Fruit fly (Drosophila melanogaster) whole organism, embryonic: ENCODE measurements around the gene CG15382.

Experiments used
- Atf3 ChIP-seq: fragments of 200-800 bp; sonication (Bioruptor generic); optimal IDR thresholded peaks from 3 replicates; lab custom pipeline; 2016; ENCODE audit warnings: missing biosample characterization, missing genetic modification characterization
- Awh ChIP-seq: fragments of 200-800 bp; sonication (Bioruptor generic); IDR thresholded peaks from 2 replicates; pipeline ENCODE4, ENCODE4 v1.3.6; 2022; ENCODE audit warnings: missing biosample characterization, missing genetic modification characterization
- C15 ChIP-seq: fragments of 200-800 bp; sonication (Bioruptor generic); IDR thresholded peaks from 3 replicates; pipeline ENCODE4 v1.3.6; 2022; ENCODE audit warnings: missing biosample characterization, missing genetic modification characterization
- CG10543 ChIP-seq: fragments of 200-800 bp; sonication (Bioruptor generic); optimal IDR thresholded peaks from 3 replicates; lab custom pipeline; 2017; ENCODE audit warnings: missing biosample characterization, mild to moderate bottlenecking, missing genetic modification characterization, moderate library complexity
- CG10979 ChIP-seq: fragments of 200-800 bp; sonication (Bioruptor generic); optimal IDR thresholded peaks from 2 replicates; lab custom pipeline; 2018; ENCODE audit warnings: missing biosample characterization, mild to moderate bottlenecking, missing genetic modification characterization, moderate library complexity
- CG11504 ChIP-seq: fragments of 200-800 bp; sonication (Bioruptor generic); optimal IDR thresholded peaks from 3 replicates; lab custom pipeline; 2019; ENCODE audit warnings: missing biosample characterization, mild to moderate bottlenecking, missing genetic modification characterization, moderate library complexity
- CG13624 ChIP-seq: fragments of 200-800 bp; sonication (Bioruptor generic); optimal IDR thresholded peaks from 2 replicates; lab custom pipeline; 2016; ENCODE audit warnings: missing biosample characterization, missing genetic modification characterization
- CG14710 ChIP-seq: fragments of 200-800 bp; sonication (Bioruptor generic); optimal IDR thresholded peaks from 3 replicates; lab custom pipeline; 2019; ENCODE audit warnings: missing biosample characterization, mild to moderate bottlenecking, missing genetic modification characterization, moderate library complexity
- CG15479 ChIP-seq: fragments of 200-800 bp; sonication (Bioruptor generic); optimal IDR thresholded peaks from 3 replicates; lab custom pipeline; 2019; ENCODE audit warnings: missing biosample characterization, mild to moderate bottlenecking, missing genetic modification characterization, moderate library complexity
- CG18262 ChIP-seq: fragments of 200-800 bp; optimal IDR thresholded peaks from 3 replicates; lab custom pipeline; 2019; ENCODE audit warnings: missing biosample characterization, mild to moderate bottlenecking, missing genetic modification characterization, moderate library complexity
- CG2889 ChIP-seq: fragments of 200-800 bp; sonication (Bioruptor generic); IDR thresholded peaks from 3 replicates; pipeline ENCODE4 v1.3.6; 2022; ENCODE audit warnings: missing biosample characterization, missing genetic modification characterization
- CG30403 ChIP-seq: fragments of 200-800 bp; sonication (Bioruptor generic); optimal IDR thresholded peaks from 3 replicates; lab custom pipeline; 2016; ENCODE audit warnings: missing biosample characterization, missing genetic modification characterization
- CG34422 ChIP-seq: fragments of 200-800 bp; sonication (Bioruptor generic); IDR thresholded peaks from 3 replicates; pipeline ENCODE4 v1.3.6; 2022; ENCODE audit warnings: missing biosample characterization, missing genetic modification characterization
- CG4360 ChIP-seq: fragments of 200-800 bp; sonication (Bioruptor generic); IDR thresholded peaks from 2 replicates; pipeline ENCODE4 v1.3.6; 2022; ENCODE audit warnings: missing biosample characterization, missing genetic modification characterization
- CG7839 ChIP-seq: fragments of 200-800 bp; sonication (Bioruptor generic); optimal IDR thresholded peaks from 3 replicates; lab custom pipeline; 2018; ENCODE audit warnings: missing biosample characterization, mild to moderate bottlenecking, missing genetic modification characterization, moderate library complexity
- CG9797 ChIP-seq: fragments of 200-800 bp; sonication (Bioruptor generic); optimal IDR thresholded peaks from 3 replicates; lab custom pipeline; 2018; ENCODE audit warnings: missing biosample characterization, mild to moderate bottlenecking, missing genetic modification characterization
- D ChIP-seq, 2 experiments: fragments of 200-800 bp in 1 of 2; fragments of >200 bp in 1 of 2; sonication (Bioruptor generic) in 1 of 2; optimal IDR thresholded peaks; 2 replicates in 1 of 2; 3 replicates in 1 of 2; lab custom pipeline; 2017; ENCODE audit warnings: mild to moderate bottlenecking in 1 of 2, missing biosample characterization in 1 of 2, missing genetic modification characterization in 1 of 2, missing genetic modification reagents in 1 of 2
- Dp ChIP-seq: fragments of 200-800 bp; sonication (Bioruptor generic); optimal IDR thresholded peaks from 2 replicates; lab custom pipeline; 2018; ENCODE audit warnings: missing biosample characterization, mild to moderate bottlenecking, missing genetic modification characterization, moderate library complexity
- Ets97D ChIP-seq: fragments of 200-800 bp; sonication (Bioruptor generic); optimal IDR thresholded peaks from 3 replicates; lab custom pipeline; 2016; ENCODE audit warnings: missing biosample characterization, missing genetic modification characterization
- Hr51 ChIP-seq, 2 experiments: fragments of 200-800 bp; sonication (Bioruptor generic); optimal IDR thresholded peaks; 2 replicates in 1 of 2; 3 replicates in 1 of 2; lab custom pipeline; 2016 to 2018; ENCODE audit warnings: missing biosample characterization in 2 of 2, missing genetic modification characterization in 2 of 2, mild to moderate bottlenecking in 1 of 2, moderate library complexity in 1 of 2
- MESR4 ChIP-seq: fragments of 200-800 bp; sonication (Bioruptor generic); optimal IDR thresholded peaks from 2 replicates; lab custom pipeline; 2018; ENCODE audit warnings: missing biosample characterization, mild to moderate bottlenecking, missing genetic modification characterization, moderate library complexity
- NfI ChIP-seq: fragments of 200-800 bp; sonication (Bioruptor generic); optimal IDR thresholded peaks from 3 replicates; lab custom pipeline; 2018; ENCODE audit warnings: missing biosample characterization, mild to moderate bottlenecking, missing genetic modification characterization, moderate library complexity
- Pdp1 ChIP-seq, 2 experiments: fragments of 200-800 bp; sonication (Bioruptor generic); optimal IDR thresholded peaks; 3 replicates each; lab custom pipeline; 2016; ENCODE audit warnings: missing biosample characterization in 2 of 2, missing genetic modification characterization in 2 of 2, mild to moderate bottlenecking in 1 of 2, moderate library complexity in 1 of 2
- Ptx1 ChIP-seq: fragments of 200-800 bp; sonication (Bioruptor generic); IDR thresholded peaks from 2 replicates; pipeline ENCODE4 v1.3.6; 2022; ENCODE audit warnings: missing biosample characterization, missing genetic modification characterization
- Rfx ChIP-seq: fragments of 200-800 bp; sonication (Bioruptor generic); IDR thresholded peaks from 2 replicates; pipeline ENCODE4 v1.3.6; 2022; ENCODE audit warnings: missing biosample characterization, missing genetic modification characterization
- Sox102F ChIP-seq: fragments of 200-800 bp; sonication (Bioruptor generic); optimal IDR thresholded peaks from 2 replicates; lab custom pipeline; 2018; ENCODE audit warnings: missing biosample characterization, mild to moderate bottlenecking, missing genetic modification characterization, moderate library complexity
- az2 ChIP-seq: fragments of 200-800 bp; sonication (Bioruptor generic); optimal IDR thresholded peaks from 3 replicates; lab custom pipeline; 2016; ENCODE audit warnings: missing biosample characterization, missing genetic modification characterization
- cad ChIP-seq: fragments of >200 bp; optimal IDR thresholded peaks from 2 replicates; lab custom pipeline; 2017; ENCODE audit warnings: missing biosample characterization, missing genetic modification characterization
- ci ChIP-seq: fragments of 200-800 bp; sonication (Bioruptor generic); IDR thresholded peaks from 3 replicates; pipeline ENCODE4 v1.3.6; 2022; ENCODE audit warnings: missing biosample characterization, missing genetic modification characterization
- dmrt99B ChIP-seq: fragments of 200-800 bp; sonication (Bioruptor generic); optimal IDR thresholded peaks from 2 replicates; lab custom pipeline; 2018; ENCODE audit warnings: missing biosample characterization, mild to moderate bottlenecking, missing genetic modification characterization, moderate library complexity
- eve ChIP-seq, 2 experiments: fragments of >200 bp; optimal IDR thresholded peaks; 2 replicates each; lab custom pipeline; 2017; ENCODE audit warnings: missing biosample characterization in 2 of 2, missing genetic modification characterization in 2 of 2
- eyg ChIP-seq: fragments of 200-800 bp; sonication (Bioruptor generic); optimal IDR thresholded peaks from 3 replicates; lab custom pipeline; 2016; ENCODE audit warnings: missing biosample characterization, missing genetic modification characterization
- gem ChIP-seq: fragments of 200-800 bp; sonication (Bioruptor generic); optimal IDR thresholded peaks from 2 replicates; lab custom pipeline; 2019; ENCODE audit warnings: missing biosample characterization, mild to moderate bottlenecking, missing genetic modification characterization, moderate library complexity
- kni ChIP-seq: fragments of 200-800 bp; sonication (Bioruptor generic); optimal IDR thresholded peaks from 3 replicates; lab custom pipeline; 2017; ENCODE audit warnings: mild to moderate bottlenecking, missing biosample characterization, missing genetic modification reagents, missing genetic modification characterization
- pan ChIP-seq, 4 experiments: fragments of >200 bp in 3 of 4; fragments of 200-800 bp in 1 of 4; sonication (Bioruptor generic) in 1 of 4; optimal IDR thresholded peaks in 3 of 4; IDR thresholded peaks in 1 of 4; 2 replicates each; pipeline versions ENCODE4 v1.3.6 to Lab custom; 2017 to 2022; ENCODE audit warnings: missing biosample characterization in 2 of 4, missing genetic modification characterization in 2 of 4, mixed read lengths in 1 of 4
- pfk ChIP-seq: fragments of 200-800 bp; sonication (Bioruptor generic); optimal IDR thresholded peaks from 2 replicates; lab custom pipeline; 2018; ENCODE audit warnings: missing biosample characterization, mild to moderate bottlenecking, missing genetic modification characterization, moderate library complexity
- phol ChIP-seq: fragments of 200-800 bp; sonication (Bioruptor generic); optimal IDR thresholded peaks from 3 replicates; lab custom pipeline; 2018; ENCODE audit warnings: missing biosample characterization, mild to moderate bottlenecking, missing genetic modification characterization, moderate library complexity
- prd ChIP-seq, 3 experiments: fragments of >200 bp in 2 of 3; fragments of 200-800 bp in 1 of 3; sonication (Bioruptor generic) in 1 of 3; optimal IDR thresholded peaks in 2 of 3; IDR thresholded peaks in 1 of 3; 2 replicates in 2 of 3; 3 replicates in 1 of 3; pipeline versions ENCODE4 v1.3.6 to Lab custom; 2017 to 2022; ENCODE audit warnings: missing biosample characterization in 1 of 3, missing genetic modification characterization in 1 of 3
- pros ChIP-seq: fragments of 200-800 bp; sonication (Bioruptor generic); optimal IDR thresholded peaks from 3 replicates; lab custom pipeline; 2019; ENCODE audit warnings: missing biosample characterization, mild to moderate bottlenecking, missing genetic modification characterization, moderate library complexity
- ro ChIP-seq: fragments of 200-800 bp; sonication (Bioruptor generic); IDR thresholded peaks from 2 replicates; pipeline ENCODE4 v1.3.6; 2022; ENCODE audit warnings: missing biosample characterization, missing genetic modification characterization
- scrt ChIP-seq: fragments of 200-800 bp; sonication (Bioruptor generic); optimal IDR thresholded peaks from 2 replicates; lab custom pipeline; 2018; ENCODE audit warnings: missing biosample characterization, mild to moderate bottlenecking, missing genetic modification characterization, moderate library complexity
- seq ChIP-seq: fragments of 200-800 bp; sonication (Bioruptor generic); IDR thresholded peaks from 2 replicates; pipeline ENCODE4 v1.3.6; 2022; ENCODE audit warnings: missing biosample characterization, missing genetic modification characterization
- sr ChIP-seq: fragments of 200-800 bp; sonication (Bioruptor generic); IDR thresholded peaks from 3 replicates; pipeline ENCODE4 v1.3.6; 2022; ENCODE audit warnings: missing biosample characterization, missing genetic modification characterization
- tll ChIP-seq, 2 experiments: fragments of 200-800 bp in 1 of 2; fragments of >200 bp in 1 of 2; sonication (Bioruptor generic) in 1 of 2; optimal IDR thresholded peaks; 2 replicates each; lab custom pipeline; 2017 to 2019; ENCODE audit warnings: missing biosample characterization in 2 of 2, missing genetic modification characterization in 2 of 2, mild to moderate bottlenecking in 1 of 2, moderate library complexity in 1 of 2
- wdn ChIP-seq: fragments of 200-800 bp; sonication (Bioruptor generic); IDR thresholded peaks from 2 replicates; pipeline ENCODE4 v1.3.6; 2022; ENCODE audit warnings: missing biosample characterization, missing genetic modification characterization
- wek ChIP-seq: fragments of 200-800 bp; sonication (Bioruptor generic); optimal IDR thresholded peaks from 3 replicates; lab custom pipeline; 2018; ENCODE audit warnings: missing biosample characterization, mild to moderate bottlenecking, missing genetic modification characterization, moderate library complexity
- wor ChIP-seq: fragments of 200-800 bp; sonication (Bioruptor generic); IDR thresholded peaks from 2 replicates; pipeline ENCODE4 v1.3.6; 2022; ENCODE audit warnings: missing biosample characterization, missing genetic modification characterization

Gene CG15382

dm6 chr2L:2172460-2173121 is 17.0 kb downstream of the CG15382 start (continued):
- TF ChIP-seq az2 (GFP tag; lab: Kevin White, UChicago): no peak
- TF ChIP-seq phol (tag; lab: Kevin White, UChicago): peak; percentile 7
- no peak for TF ChIP-seq pfk (GFP tag; lab: Kevin White, UChicago)
- TF ChIP-seq CG18262 (tag; lab: Kevin White, UChicago): peak; percentile 34
- peak; percentile 49 for TF ChIP-seq gem (tag; lab: Kevin White, UChicago)
- 0 out of 3 replicates have a peak, but pooled peaks have one; percentile 8 for TF ChIP-seq ci (GFP tag; lab: Robert Waterston, UW)
- TF ChIP-seq CG34422 (GFP tag; lab: Robert Waterston, UW): no peak
- TF ChIP-seq scrt (GFP tag; lab: Kevin White, UChicago): no peak
- peak; percentile 27 for TF ChIP-seq Sox102F (GFP tag; lab: Kevin White, UChicago)
- TF ChIP-seq CG15479 (GFP tag; lab: Kevin White, UChicago): peak; percentile 92
- no peak for TF ChIP-seq NfI (GFP tag; lab: Kevin White, UChicago)
- TF ChIP-seq D (optimal IDR thresholded peaks at IDR 0.05; lab: Kevin White, UChicago): peak; percentile 98
- no peak for TF ChIP-seq D (GFP tag; optimal IDR thresholded peaks at IDR 0.05; lab: Kevin White, UChicago)
- TF ChIP-seq eyg: no peak
- no peak for TF ChIP-seq CG9797
- TF ChIP-seq Hr51 (GFP tag; optimal IDR thresholded peaks at IDR 0.05; lab: Kevin White, UChicago): peak in 1 of 2 experiments; percentile 13
- TF ChIP-seq Rfx (GFP tag; lab: Robert Waterston, UW): no peak
- TF ChIP-seq Atf3: no peak
- peak; percentile 38 for TF ChIP-seq pros
- no peak for TF ChIP-seq C15 (GFP tag; lab: Robert Waterston, UW)
- no peak for TF ChIP-seq Dp (GFP tag; lab: Kevin White, UChicago)
- TF ChIP-seq eve (GFP tag; optimal IDR thresholded peaks at IDR 0.05; lab: Kevin White, UChicago): peak in 1 of 2 experiments; percentile 41
- no peak for TF ChIP-seq Awh (GFP tag; lab: Robert Waterston, UW)
- no peak for TF ChIP-seq ro (GFP tag; lab: Robert Waterston, UW)
- TF ChIP-seq CG10979: peak; percentile 37
- TF ChIP-seq Ptx1 (GFP tag; lab: Robert Waterston, UW): peak; percentile 33; the same call in 1 of the 2 replicates
- peak; percentile 8 for TF ChIP-seq CG13624 (GFP tag; lab: Kevin White, UChicago)
- peak in 1 of 2 experiments; percentile 37 for TF ChIP-seq Pdp1 (GFP tag; optimal IDR thresholded peaks at IDR 0.05; lab: Kevin White, UChicago)
- TF ChIP-seq CG30403 (GFP tag; lab: Kevin White, UChicago): peak; percentile 21
- TF ChIP-seq CG4360 (GFP tag; lab: Robert Waterston, UW): 0 out of 2 replicates have a peak, but pooled peaks have one; percentile 16
- no peak for TF ChIP-seq MESR4 (GFP tag; lab: Kevin White, UChicago)
- peak; percentile 4 for TF ChIP-seq CG7839
- peak; percentile 5 for TF ChIP-seq dmrt99B (tag; lab: Kevin White, UChicago)
- TF ChIP-seq CG11504 (tag; lab: Kevin White, UChicago): peak; percentile 9
- TF ChIP-seq wdn (GFP tag; lab: Robert Waterston, UW): no peak
- TF ChIP-seq wek (GFP tag; lab: Kevin White, UChicago): no peak
- TF ChIP-seq seq (GFP tag; lab: Robert Waterston, UW): no peak
- TF ChIP-seq CG10543 (GFP tag; lab: Kevin White, UChicago): no peak
- no peak for TF ChIP-seq CG2889 (GFP tag; lab: Robert Waterston, UW)
- TF ChIP-seq cad (GFP tag; lab: Kevin White, UChicago): no peak
- no peak for TF ChIP-seq prd (optimal IDR thresholded peaks at IDR 0.05; lab: Kevin White, UChicago)
- TF ChIP-seq prd (GFP tag; IDR thresholded peaks at IDR 0.05; lab: Robert Waterston, UW): peak; percentile 26; the same call in 1 of the 3 replicates
- TF ChIP-seq kni (GFP tag; lab: Kevin White, UChicago): peak; percentile 4
- no peak for TF ChIP-seq tll (GFP tag; optimal IDR thresholded peaks at IDR 0.05; lab: Kevin White, UChicago)
- no peak for TF ChIP-seq wor
- TF ChIP-seq Ets97D (GFP tag; lab: Kevin White, UChicago): no peak
- no peak for TF ChIP-seq sr (GFP tag; lab: Robert Waterston, UW)
- peak; percentile 8 for TF ChIP-seq CG14710 (tag; lab: Kevin White, UChicago)
- no peak for TF ChIP-seq pan (optimal IDR thresholded peaks at IDR 0.05; lab: Kevin White, UChicago)
- TF ChIP-seq pan (GFP tag; optimal IDR thresholded peaks at IDR 0.05 in 1 of 2, IDR thresholded peaks at IDR 0.05 in 1 of 2): no peak
